Worm (Caenorhabditis elegans) whole organism, L1 larva: ENCODE measurements around the gene clec-78.

ENCODE experiments used
- C16A3.4 ChIP-seq: fragments of 150-350 bp; optimal IDR thresholded peaks from 2 replicates; lab custom pipeline; 2014; ENCODE audit warnings: missing biosample characterization, missing genetic modification characterization
- C34B4.2 ChIP-seq: sonication (generic microtip); optimal IDR thresholded peaks from 2 replicates; lab custom pipeline; 2017; ENCODE audit warnings: mild to moderate bottlenecking, missing genetic modification characterization, missing compliant biosample characterization
- aha-1 ChIP-seq: fragments of 150-350 bp; optimal IDR thresholded peaks from 2 replicates; lab custom pipeline; 2014; ENCODE audit warnings: missing biosample characterization, missing genetic modification characterization
- alr-1 ChIP-seq: fragments of 200-800 bp; sonication (Bioruptor generic); optimal IDR thresholded peaks from 2 replicates; lab custom pipeline; 2018; ENCODE audit warnings: borderline replicate concordance, mild to moderate bottlenecking, missing genetic modification characterization, missing compliant biosample characterization
- blmp-1 ChIP-seq: fragments of 150-350 bp; optimal IDR thresholded peaks from 2 replicates; lab custom pipeline; 2014; ENCODE audit warnings: missing biosample characterization, missing genetic modification characterization
- ceh-8 ChIP-seq: fragments of 200-800 bp; sonication (Bioruptor generic); optimal IDR thresholded peaks from 2 replicates; lab custom pipeline; 2018; ENCODE audit warnings: mild to moderate bottlenecking, missing genetic modification characterization, moderate library complexity, missing compliant biosample characterization
- ceh-88 ChIP-seq: fragments of 200-800 bp; sonication (Bioruptor generic); IDR thresholded peaks from 2 replicates; pipeline ENCODE4 v1.3.6; 2022; ENCODE audit warnings: missing genetic modification characterization, missing compliant biosample characterization
- ceh-90 ChIP-seq: sonication (generic microtip); optimal IDR thresholded peaks from 2 replicates; lab custom pipeline; 2016; ENCODE audit warnings: missing genetic modification characterization, missing compliant biosample characterization
- ces-1 ChIP-seq: fragments of 150-350 bp; optimal IDR thresholded peaks from 2 replicates; lab custom pipeline; 2014; ENCODE audit warnings: missing biosample characterization, missing genetic modification reagents, missing genetic modification characterization
- dpl-1 ChIP-seq, 3 experiments: fragments of 150-350 bp in 2 of 3; sonication (generic microtip) in 1 of 3; optimal IDR thresholded peaks; 2 replicates each; lab custom pipeline; 2014 to 2017; ENCODE audit warnings: missing biosample characterization in 3 of 3, missing genetic modification characterization in 3 of 3, missing genetic modification reagents in 3 of 3
- dsc-1 ChIP-seq: sonication (generic microtip); optimal IDR thresholded peaks from 2 replicates; lab custom pipeline; 2016; ENCODE audit warnings: mild to moderate bottlenecking, missing genetic modification characterization, missing compliant biosample characterization
- efl-1 ChIP-seq, 4 experiments: fragments of 150-350 bp; optimal IDR thresholded peaks in 3 of 4; peaks in 1 of 4; 1 replicate in 1 of 4; 2 replicates in 3 of 4; lab custom pipeline; 2014; ENCODE audit warnings: missing biosample characterization in 2 of 4, missing genetic modification characterization in 2 of 4, missing genetic modification reagents in 2 of 4
- elt-2 ChIP-seq: sonication (generic microtip); optimal IDR thresholded peaks from 2 replicates; lab custom pipeline; 2016; ENCODE audit warnings: missing genetic modification characterization, mild to moderate bottlenecking, inconsistent platforms, missing compliant biosample characterization, missing genetic modification reagents
- elt-3 ChIP-seq, 6 experiments: fragments of 150-350 bp in 1 of 6; sonication (generic microtip); optimal IDR thresholded peaks; 2 replicates each; lab custom pipeline; 2017 to 2018; ENCODE audit warnings: missing biosample characterization in 6 of 6, missing genetic modification characterization in 6 of 6, inconsistent platforms in 1 of 6
- grh-1 ChIP-seq: fragments of 200-800 bp; sonication (Bioruptor generic); IDR thresholded peaks from 2 replicates; pipeline ENCODE4 v1.3.6; 2022; ENCODE audit warnings: missing genetic modification reagents, missing genetic modification characterization, missing compliant biosample characterization
- hlh-17 ChIP-seq: fragments of 200-800 bp; sonication (Bioruptor generic); optimal IDR thresholded peaks from 2 replicates; lab custom pipeline; 2018; ENCODE audit warnings: missing genetic modification characterization, mild to moderate bottlenecking, missing compliant biosample characterization, moderate library complexity, borderline replicate concordance
- irx-1 ChIP-seq: sonication (generic microtip); optimal IDR thresholded peaks from 2 replicates; lab custom pipeline; 2016; ENCODE audit warnings: missing genetic modification characterization, missing compliant biosample characterization
- jun-1 ChIP-seq: fragments of 150-350 bp; optimal IDR thresholded peaks from 2 replicates; lab custom pipeline; 2014; ENCODE audit warnings: missing biosample characterization, missing genetic modification reagents, missing genetic modification characterization
- lin-14 ChIP-seq: fragments of 200-800 bp; sonication (Bioruptor generic); optimal IDR thresholded peaks from 2 replicates; lab custom pipeline; 2018; ENCODE audit warnings: mild to moderate bottlenecking, missing genetic modification characterization, moderate library complexity, missing compliant biosample characterization
- lin-15B ChIP-seq: fragments of 150-350 bp; sonication (generic microtip); optimal IDR thresholded peaks from 3 replicates; lab custom pipeline; 2014; ENCODE audit warnings: missing biosample characterization, missing genetic modification characterization
- lsy-2 ChIP-seq, 2 experiments: fragments of 150-350 bp; optimal IDR thresholded peaks; 2 replicates each; lab custom pipeline; 2014; ENCODE audit warnings: missing biosample characterization in 2 of 2, missing genetic modification characterization in 2 of 2
- mep-1 ChIP-seq: fragments of 150-350 bp; optimal IDR thresholded peaks from 2 replicates; lab custom pipeline; 2014; ENCODE audit warnings: missing biosample characterization, missing genetic modification characterization
- nhr-12 ChIP-seq: sonication (generic microtip); optimal IDR thresholded peaks from 2 replicates; lab custom pipeline; 2017; ENCODE audit warnings: missing biosample characterization, missing genetic modification characterization
- nhr-20 ChIP-seq: sonication (generic microtip); optimal IDR thresholded peaks from 2 replicates; lab custom pipeline; 2016; ENCODE audit warnings: mild to moderate bottlenecking, missing genetic modification characterization, missing compliant biosample characterization
- nhr-237 ChIP-seq: fragments of 150-350 bp; optimal IDR thresholded peaks from 2 replicates; lab custom pipeline; 2014; ENCODE audit warnings: missing biosample characterization, missing genetic modification characterization
- nhr-71 ChIP-seq: sonication (generic microtip); optimal IDR thresholded peaks from 2 replicates; lab custom pipeline; 2016; ENCODE audit warnings: mild to moderate bottlenecking, missing genetic modification characterization, moderate library complexity, missing compliant biosample characterization
- pag-3 ChIP-seq: sonication (generic microtip); optimal IDR thresholded peaks from 2 replicates; lab custom pipeline; 2017; ENCODE audit warnings: missing genetic modification characterization, mild to moderate bottlenecking, missing compliant biosample characterization, antibody characterized with exemption, borderline replicate concordance; ENCODE audit not compliant: insufficient read depth
- rnt-1 ChIP-seq: sonication (generic microtip); optimal IDR thresholded peaks from 2 replicates; lab custom pipeline; 2016; ENCODE audit warnings: mild to moderate bottlenecking, missing genetic modification characterization, moderate library complexity, missing compliant biosample characterization
- snu-23 ChIP-seq: sonication (generic microtip); optimal IDR thresholded peaks from 2 replicates; lab custom pipeline; 2016; ENCODE audit warnings: missing genetic modification characterization, missing compliant biosample characterization
- sox-4 ChIP-seq: sonication (generic microtip); optimal IDR thresholded peaks from 2 replicates; lab custom pipeline; 2016; ENCODE audit warnings: missing genetic modification characterization, missing compliant biosample characterization
- sup-37 ChIP-seq: fragments of 200-800 bp; sonication (Bioruptor generic); optimal IDR thresholded peaks from 2 replicates; lab custom pipeline; 2018; ENCODE audit warnings: mild to moderate bottlenecking, missing genetic modification characterization, missing compliant biosample characterization
- swsn-7 ChIP-seq: sonication (generic microtip); optimal IDR thresholded peaks from 2 replicates; lab custom pipeline; 2016; ENCODE audit warnings: missing genetic modification characterization, missing compliant biosample characterization
- unc-30 ChIP-seq: sonication (generic microtip); optimal IDR thresholded peaks from 2 replicates; lab custom pipeline; 2017; ENCODE audit warnings: missing biosample characterization, missing genetic modification characterization
- vab-15 ChIP-seq: sonication (generic microtip); optimal IDR thresholded peaks from 2 replicates; lab custom pipeline; 2017; ENCODE audit warnings: missing genotype, mild to moderate bottlenecking, missing genetic modification characterization, missing compliant biosample characterization
- xbp-1 ChIP-seq: sonication (generic microtip); optimal IDR thresholded peaks from 2 replicates; lab custom pipeline; 2016; ENCODE audit warnings: missing genetic modification characterization, missing compliant biosample characterization
- zag-1 ChIP-seq: fragments of 150-350 bp; optimal IDR thresholded peaks from 2 replicates; lab custom pipeline; 2014; ENCODE audit warnings: missing biosample characterization, missing genetic modification characterization
- zip-4 ChIP-seq: fragments of 200-800 bp; sonication (Bioruptor generic); optimal IDR thresholded peaks from 2 replicates; lab custom pipeline; 2018; ENCODE audit warnings: mild to moderate bottlenecking, missing genetic modification characterization, moderate library complexity, missing compliant biosample characterization
- ztf-11 ChIP-seq, 2 experiments: sonication (generic microtip); optimal IDR thresholded peaks; 2 replicates each; lab custom pipeline; 2016 to 2017; ENCODE audit warnings: missing genetic modification characterization in 2 of 2, missing biosample characterization in 1 of 2, missing compliant biosample characterization in 1 of 2
- ztf-4 ChIP-seq: fragments of 150-350 bp; optimal IDR thresholded peaks from 2 replicates; lab custom pipeline; 2014; ENCODE audit warnings: missing biosample characterization, missing genetic modification characterization

Gene clec-78

DNA sequence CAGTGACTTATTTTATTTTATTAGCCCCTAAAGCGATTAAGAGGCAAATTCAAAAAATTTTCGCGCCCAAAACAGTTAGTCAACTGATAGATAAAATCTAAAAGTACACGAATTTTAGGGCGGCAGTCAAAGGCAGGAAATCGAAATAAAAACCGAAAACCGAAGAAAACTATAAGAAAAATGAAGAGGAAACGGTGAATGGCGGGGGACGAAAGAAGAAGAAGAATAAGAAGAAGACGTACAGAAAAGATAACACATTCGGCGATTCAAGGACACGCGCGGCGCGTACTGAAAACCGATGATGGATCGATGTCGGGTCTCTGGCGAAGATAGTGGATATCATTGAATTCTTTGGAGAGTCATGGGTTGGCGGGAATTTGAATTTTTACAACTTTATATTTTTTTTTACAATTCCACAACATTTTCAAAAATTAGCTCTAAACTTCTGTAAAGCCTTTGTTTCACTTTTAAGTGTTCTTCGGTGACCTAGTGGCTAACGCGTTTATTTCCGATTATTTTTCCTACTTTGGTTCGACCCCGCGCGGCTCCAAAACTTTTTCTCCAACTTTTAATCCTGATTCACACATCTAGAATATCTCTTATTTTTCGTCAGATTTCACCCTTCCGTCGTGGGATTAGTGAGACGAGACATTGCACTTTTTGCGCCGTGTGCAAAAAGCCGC, 42.2 kb downstream of the clec-78 start (continued):
- no peak for TF ChIP-seq mep-1 (tag; lab: Kevin White, UChicago)
- no peak for TF ChIP-seq zag-1 (tag; lab: Kevin White, UChicago)
- TF ChIP-seq lsy-2 (tag; optimal IDR thresholded peaks at IDR 0.05; lab: Kevin White, UChicago): peak in 1 of 2 experiments; percentile 49
- no peak for TF ChIP-seq aha-1 (tag; lab: Kevin White, UChicago)
- TF ChIP-seq ceh-88: no peak
- no peak for TF ChIP-seq ceh-8 (GFP tag; lab: Kevin White, UChicago)
- TF ChIP-seq ceh-90 (tag; lab: Kevin White, UChicago): no peak
- no peak for TF ChIP-seq sox-4 (tag; lab: Kevin White, UChicago)
- TF ChIP-seq nhr-71 (tag; lab: Kevin White, UChicago): peak; percentile 71
- TF ChIP-seq jun-1 (tag; lab: Kevin White, UChicago): no peak
- peak; percentile 59 for TF ChIP-seq pag-3 (tag; lab: Kevin White, UChicago)
- no peak for TF ChIP-seq hlh-17 (GFP tag; lab: Kevin White, UChicago)
- no peak for TF ChIP-seq sup-37 (GFP tag; lab: Kevin White, UChicago)
- TF ChIP-seq irx-1 (tag; lab: Kevin White, UChicago): no peak
- peak; percentile 69 to 80 (median 75) for TF ChIP-seq dpl-1 (GFP tag; optimal IDR thresholded peaks at IDR 0.05; lab: Kevin White, UChicago)
- no peak for TF ChIP-seq ztf-11 (tag; optimal IDR thresholded peaks at IDR 0.05; lab: Kevin White, UChicago)
- no peak for TF ChIP-seq xbp-1 (tag; lab: Kevin White, UChicago)
- TF ChIP-seq swsn-7 (tag; lab: Kevin White, UChicago): no peak
- no peak for TF ChIP-seq C34B4.2 (tag; lab: Kevin White, UChicago)
- no peak for TF ChIP-seq nhr-12 (tag; lab: Kevin White, UChicago)
- TF ChIP-seq dsc-1 (tag; lab: Kevin White, UChicago): no peak
- TF ChIP-seq vab-15 (tag; lab: Kevin White, UChicago): no peak
- no peak for TF ChIP-seq C16A3.4
- TF ChIP-seq lin-15B (tag; lab: Kevin White, UChicago): peak; percentile 61
- TF ChIP-seq ztf-4: no peak
- TF ChIP-seq ces-1: no peak
- peak; percentile 38; the same call in 1 of the 2 replicates for TF ChIP-seq grh-1 (GFP tag; lab: Robert Waterston, UW)
- no peak for TF ChIP-seq zip-4 (GFP tag; lab: Kevin White, UChicago)
- TF ChIP-seq nhr-20: peak; percentile 70
- no peak for TF ChIP-seq unc-30 (tag; lab: Kevin White, UChicago)
- TF ChIP-seq nhr-237 (tag; lab: Kevin White, UChicago): no peak
- peak in 5 of 6 experiments; percentile 53 to 95 (median 73) for TF ChIP-seq elt-3 (tag; optimal IDR thresholded peaks at IDR 0.05; lab: Kevin White, UChicago)

DNA sequence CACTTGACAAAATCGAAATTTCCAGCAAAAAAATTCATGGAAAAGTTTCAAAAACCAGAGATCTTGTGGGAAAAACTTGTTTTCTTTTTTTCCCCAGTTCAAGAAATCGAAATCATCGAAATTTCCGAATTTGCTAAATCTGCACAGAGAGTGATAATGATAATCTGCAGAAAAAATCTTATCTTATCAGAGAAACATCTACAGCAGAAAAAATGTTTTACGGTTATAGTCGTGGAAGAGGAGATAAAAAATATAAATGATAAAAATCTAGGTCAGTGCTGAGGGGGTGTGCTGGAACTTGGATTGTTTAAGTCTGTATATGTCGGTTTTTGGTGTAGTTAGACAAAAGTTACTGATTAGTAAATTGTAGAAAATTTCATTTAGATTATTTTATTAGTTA, 43.4 kb downstream of the clec-78 start:
- TF ChIP-seq alr-1 (tag; lab: Kevin White, UChicago) (no peak), ceh-8 (GFP tag; lab: Kevin White, UChicago) (no peak), blmp-1 (peak; percentile 38), elt-2 (tag; lab: Kevin White, UChicago) (peak; percentile 58), elt-3 (tag; optimal IDR thresholded peaks at IDR 0.05; lab: Kevin White, UChicago) (peak in 2 of 6 experiments; percentile 22 to 65)
- TF ChIP-seq, all 84 proteins: peak for 3

DNA sequence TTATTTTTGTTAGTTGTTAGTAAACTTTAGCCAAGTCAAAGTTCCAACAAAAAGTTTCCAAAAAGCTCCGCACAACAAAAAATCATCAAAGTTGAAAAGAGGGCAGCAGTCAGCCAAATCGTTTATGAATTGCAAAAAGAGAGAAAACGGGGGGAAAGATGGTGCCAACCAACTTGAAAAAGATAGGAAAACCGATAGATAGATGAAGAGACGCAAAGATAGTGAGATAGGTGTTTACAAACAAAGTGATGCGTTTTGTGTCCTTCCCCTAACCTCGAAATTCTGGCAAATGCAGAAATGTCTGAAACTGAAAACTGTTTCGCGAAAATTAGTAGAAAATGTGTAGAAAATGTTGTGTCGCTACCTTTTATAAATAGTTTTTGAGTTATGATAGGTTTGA, 44.6 kb downstream of the clec-78 start:
- TF ChIP-seq hlh-17 (GFP tag; lab: Kevin White, UChicago) (no peak), snu-23 (GFP tag; lab: Kevin White, UChicago) (peak; percentile 19), rnt-1 (tag; lab: Kevin White, UChicago) (peak; percentile 31), lsy-2 (tag; optimal IDR thresholded peaks at IDR 0.05; lab: Kevin White, UChicago) (peak in 1 of 2 experiments; percentile 38), blmp-1 (peak; percentile 34), lin-14 (peak; percentile 60), ceh-8 (GFP tag; lab: Kevin White, UChicago) (no peak), efl-1 (optimal IDR thresholded peaks at IDR 0.05; lab: Kevin White, UChicago) (peak in 1 of 2 experiments; percentile 16), efl-1 (GFP tag; optimal IDR thresholded peaks at IDR 0.05 in 1 of 2; lab: Kevin White, UChicago) (no peak)
- TF ChIP-seq, all 84 proteins: peak for 6
